Fruit fly (Drosophila melanogaster) whole organism, embryonic: ENCODE results near the gene aru.
A peak's percentile ranks its signal among the peaks of the same experiment; 100 is the strongest.

Experiments
- Atf-2 ChIP-seq: fragments of 200-800 bp; sonication (Bioruptor generic); optimal IDR thresholded peaks from 2 replicates; lab custom pipeline; 2016; ENCODE audit warnings: missing biosample characterization, missing genetic modification characterization
- CG10366 ChIP-seq: fragments of 200-800 bp; sonication (Bioruptor generic); IDR thresholded peaks from 2 replicates; pipeline ENCODE4 v1.3.6; 2022; ENCODE audit warnings: missing biosample characterization, missing genetic modification characterization
- CG10654 ChIP-seq: fragments of 200-800 bp; sonication (Bioruptor generic); optimal IDR thresholded peaks from 2 replicates; lab custom pipeline; 2016; ENCODE audit warnings: missing biosample characterization, missing genetic modification characterization
- CG12155 ChIP-seq: fragments of 200-800 bp; sonication (Bioruptor generic); optimal IDR thresholded peaks from 3 replicates; lab custom pipeline; 2016; ENCODE audit warnings: missing biosample characterization, missing genetic modification characterization
- CG12236 ChIP-seq: fragments of 200-800 bp; sonication (Bioruptor generic); optimal IDR thresholded peaks from 2 replicates; lab custom pipeline; 2016; ENCODE audit warnings: missing biosample characterization, missing genetic modification characterization
- CG16779 ChIP-seq: fragments of 200-800 bp; sonication (Bioruptor generic); IDR thresholded peaks from 2 replicates; pipeline ENCODE4 v1.3.6; 2022; ENCODE audit warnings: missing biosample characterization, missing genetic modification characterization
- CG17612 ChIP-seq: fragments of 200-800 bp; sonication (Bioruptor generic); IDR thresholded peaks from 2 replicates; pipeline ENCODE4 v1.3.6; 2022; ENCODE audit warnings: missing biosample characterization, missing genetic modification characterization
- CG17802 ChIP-seq: fragments of 200-800 bp; sonication (Bioruptor generic); optimal IDR thresholded peaks from 2 replicates; lab custom pipeline; 2018; ENCODE audit warnings: missing biosample characterization, mild to moderate bottlenecking, missing genetic modification characterization, moderate library complexity
- CG1832 ChIP-seq: fragments of 200-800 bp; sonication (Bioruptor generic); optimal IDR thresholded peaks from 2 replicates; lab custom pipeline; 2017; ENCODE audit warnings: missing biosample characterization, mild to moderate bottlenecking, missing genetic modification characterization, inconsistent platforms
- CG2116 ChIP-seq: fragments of 200-800 bp; sonication (Bioruptor generic); optimal IDR thresholded peaks from 3 replicates; lab custom pipeline; 2018; ENCODE audit warnings: missing biosample characterization, mild to moderate bottlenecking, missing genetic modification characterization
- CG2120 ChIP-seq: fragments of 200-800 bp; sonication (Bioruptor generic); optimal IDR thresholded peaks from 3 replicates; lab custom pipeline; 2016; ENCODE audit warnings: missing biosample characterization, missing genetic modification characterization
- CG2712 ChIP-seq: fragments of 200-800 bp; optimal IDR thresholded peaks from 3 replicates; lab custom pipeline; 2019; ENCODE audit warnings: missing biosample characterization, mild to moderate bottlenecking, missing genetic modification characterization, moderate library complexity
- CG30403 ChIP-seq: fragments of 200-800 bp; sonication (Bioruptor generic); optimal IDR thresholded peaks from 3 replicates; lab custom pipeline; 2016; ENCODE audit warnings: missing biosample characterization, missing genetic modification characterization
- CG3726 ChIP-seq: fragments of 200-800 bp; sonication (Bioruptor generic); IDR thresholded peaks from 3 replicates; pipeline ENCODE4, ENCODE4 v1.3.6; 2022; ENCODE audit warnings: missing biosample characterization, missing genetic modification characterization
- CG3847 ChIP-seq: fragments of 200-800 bp; sonication (Bioruptor generic); IDR thresholded peaks from 2 replicates; pipeline ENCODE4 v1.3.6; 2022; ENCODE audit warnings: missing biosample characterization, missing genetic modification characterization
- CG4424 ChIP-seq: fragments of 200-800 bp; sonication (Bioruptor generic); optimal IDR thresholded peaks from 3 replicates; lab custom pipeline; 2016; ENCODE audit warnings: missing biosample characterization, missing genetic modification characterization
- CG6254 ChIP-seq: fragments of 200-800 bp; sonication (Bioruptor generic); optimal IDR thresholded peaks from 3 replicates; lab custom pipeline; 2017; ENCODE audit warnings: mild to moderate bottlenecking, missing biosample characterization, missing genetic modification reagents, missing genetic modification characterization
- CG7556 ChIP-seq: fragments of 200-800 bp; sonication (Bioruptor generic); optimal IDR thresholded peaks from 2 replicates; lab custom pipeline; 2017; ENCODE audit warnings: missing biosample characterization, mild to moderate bottlenecking, missing genetic modification characterization
- CG7928 ChIP-seq: fragments of 200-800 bp; sonication (Bioruptor generic); optimal IDR thresholded peaks from 2 replicates; lab custom pipeline; 2017; ENCODE audit warnings: missing biosample characterization, mild to moderate bottlenecking, missing genetic modification characterization
- CG8290 ChIP-seq, 3 experiments: fragments of 200-800 bp; sonication (Bioruptor generic); optimal IDR thresholded peaks; 2 replicates each; lab custom pipeline; 2016 to 2019; ENCODE audit warnings: missing biosample characterization in 3 of 3, missing genetic modification characterization in 3 of 3, mild to moderate bottlenecking in 2 of 3, moderate library complexity in 1 of 3
- D19B ChIP-seq: fragments of 200-800 bp; sonication (Bioruptor generic); optimal IDR thresholded peaks from 2 replicates; lab custom pipeline; 2017; ENCODE audit warnings: missing biosample characterization, mild to moderate bottlenecking, missing genetic modification characterization
- Dad ChIP-seq: fragments of 200-800 bp; sonication (Bioruptor generic); optimal IDR thresholded peaks from 3 replicates; lab custom pipeline; 2016; ENCODE audit warnings: missing biosample characterization, missing genetic modification characterization
- Dref ChIP-seq: fragments of 200-800 bp; sonication (Bioruptor generic); IDR thresholded peaks from 2 replicates; pipeline ENCODE4 v1.3.6; 2022; ENCODE audit warnings: missing biosample characterization, missing genetic modification characterization
- Eip74EF ChIP-seq, 2 experiments: fragments of 200-800 bp in 1 of 2; fragments of >200 bp in 1 of 2; sonication (Bioruptor generic) in 1 of 2; optimal IDR thresholded peaks; 2 replicates each; lab custom pipeline; 2017 to 2019; ENCODE audit warnings: missing biosample characterization in 2 of 2, missing genetic modification characterization in 2 of 2, mild to moderate bottlenecking in 1 of 2, moderate library complexity in 1 of 2
- HmgZ ChIP-seq: fragments of 200-800 bp; sonication (Bioruptor generic); optimal IDR thresholded peaks from 2 replicates; lab custom pipeline; 2018; ENCODE audit warnings: missing biosample characterization, mild to moderate bottlenecking, missing genetic modification characterization
- Jarid2 ChIP-seq: fragments of 200-800 bp; sonication (Bioruptor generic); optimal IDR thresholded peaks from 3 replicates; lab custom pipeline; 2017; ENCODE audit warnings: mild to moderate bottlenecking, missing biosample characterization, missing genetic modification reagents, missing genetic modification characterization
- Meics ChIP-seq: fragments of 200-800 bp; sonication (Bioruptor generic); optimal IDR thresholded peaks from 2 replicates; lab custom pipeline; 2017; ENCODE audit warnings: missing biosample characterization, mild to moderate bottlenecking, missing genetic modification characterization
- NFAT ChIP-seq: fragments of 200-800 bp; sonication (Bioruptor generic); IDR thresholded peaks from 2 replicates; pipeline ENCODE4 v1.3.6; 2022; ENCODE audit warnings: missing biosample characterization, missing genetic modification characterization
- Sry-β ChIP-seq: fragments of 200-800 bp; sonication (Bioruptor generic); optimal IDR thresholded peaks from 2 replicates; lab custom pipeline; 2018; ENCODE audit warnings: missing biosample characterization, mild to moderate bottlenecking, missing genetic modification characterization, moderate library complexity
- Usf ChIP-seq: fragments of 200-800 bp; sonication (Bioruptor generic); optimal IDR thresholded peaks from 2 replicates; lab custom pipeline; 2017; ENCODE audit warnings: missing genotype, missing biosample characterization, missing genetic modification characterization
- bcd ChIP-seq: fragments of 200-800 bp; sonication (Bioruptor generic); optimal IDR thresholded peaks from 2 replicates; lab custom pipeline; 2017; ENCODE audit warnings: missing biosample characterization, mild to moderate bottlenecking, missing genetic modification characterization
- cg ChIP-seq: fragments of 200-800 bp; sonication (Bioruptor generic); optimal IDR thresholded peaks from 3 replicates; lab custom pipeline; 2019; ENCODE audit warnings: missing biosample characterization, mild to moderate bottlenecking, missing genetic modification characterization, moderate library complexity
- chm ChIP-seq: fragments of 200-800 bp; sonication (Bioruptor generic); IDR thresholded peaks from 2 replicates; pipeline ENCODE4 v1.3.6; 2022; ENCODE audit warnings: missing biosample characterization, missing genetic modification characterization
- cwo ChIP-seq: fragments of 200-800 bp; sonication (Bioruptor generic); optimal IDR thresholded peaks from 3 replicates; lab custom pipeline; 2017; ENCODE audit warnings: missing biosample characterization, missing genetic modification characterization, mild to moderate bottlenecking, moderate library complexity, missing genetic modification reagents
- fu2 ChIP-seq: fragments of 200-800 bp; sonication (Bioruptor generic); optimal IDR thresholded peaks from 2 replicates; lab custom pipeline; 2016; ENCODE audit warnings: missing biosample characterization, missing genetic modification characterization
- grau ChIP-seq: fragments of 200-800 bp; optimal IDR thresholded peaks from 3 replicates; lab custom pipeline; 2019; ENCODE audit warnings: missing biosample characterization, mild to moderate bottlenecking, missing genetic modification characterization, moderate library complexity
- h ChIP-seq: fragments of >200 bp; optimal IDR thresholded peaks from 2 replicates; lab custom pipeline; 2017
- her ChIP-seq: fragments of 200-800 bp; sonication (Bioruptor generic); optimal IDR thresholded peaks from 2 replicates; lab custom pipeline; 2016; ENCODE audit warnings: missing biosample characterization, missing genetic modification characterization
- kni ChIP-seq: fragments of 200-800 bp; sonication (Bioruptor generic); optimal IDR thresholded peaks from 3 replicates; lab custom pipeline; 2017; ENCODE audit warnings: mild to moderate bottlenecking, missing biosample characterization, missing genetic modification reagents, missing genetic modification characterization
- lab ChIP-seq: fragments of 200-800 bp; sonication (Bioruptor generic); optimal IDR thresholded peaks from 3 replicates; lab custom pipeline; 2017; ENCODE audit warnings: missing biosample characterization, missing genetic modification characterization, mild to moderate bottlenecking, moderate library complexity, missing genetic modification reagents
- luna ChIP-seq: fragments of 200-800 bp; sonication (Bioruptor generic); optimal IDR thresholded peaks from 2 replicates; lab custom pipeline; 2016; ENCODE audit warnings: missing biosample characterization, missing genetic modification characterization
- oc ChIP-seq: fragments of 200-800 bp; sonication (Bioruptor generic); optimal IDR thresholded peaks from 2 replicates; lab custom pipeline; 2018; ENCODE audit warnings: missing biosample characterization, mild to moderate bottlenecking, missing genetic modification characterization, moderate library complexity
- onecut ChIP-seq: fragments of 200-800 bp; sonication (Bioruptor generic); IDR thresholded peaks from 2 replicates; pipeline ENCODE4 v1.3.6; 2022; ENCODE audit warnings: missing biosample characterization, missing genetic modification characterization
- ranshi ChIP-seq: fragments of 200-800 bp; sonication (Bioruptor generic); IDR thresholded peaks from 2 replicates; pipeline ENCODE4 v1.3.6; 2022; ENCODE audit warnings: missing biosample characterization, missing genetic modification characterization
- sisA ChIP-seq: fragments of 200-800 bp; sonication (Bioruptor generic); IDR thresholded peaks from 2 replicates; pipeline ENCODE4 v1.3.6; 2022; ENCODE audit warnings: missing biosample characterization, missing genetic modification characterization
- slbo ChIP-seq: fragments of 200-800 bp; sonication (Bioruptor generic); IDR thresholded peaks from 2 replicates; pipeline ENCODE4 v1.3.6; 2022; ENCODE audit warnings: missing biosample characterization, missing genetic modification characterization
- sr ChIP-seq: fragments of 200-800 bp; sonication (Bioruptor generic); IDR thresholded peaks from 3 replicates; pipeline ENCODE4 v1.3.6; 2022; ENCODE audit warnings: missing biosample characterization, missing genetic modification characterization
- stc ChIP-seq: fragments of 200-800 bp; sonication (Bioruptor generic); IDR thresholded peaks from 2 replicates; pipeline ENCODE4 v1.3.6; 2022; ENCODE audit warnings: missing biosample characterization, missing genetic modification characterization
- unc-4 ChIP-seq: fragments of 200-800 bp; sonication (Bioruptor generic); IDR thresholded peaks from 2 replicates; pipeline ENCODE4 v1.3.6; 2022; ENCODE audit warnings: missing biosample characterization, missing genetic modification characterization; ENCODE audit not compliant: partially characterized antibody

The aru gene

DNA sequence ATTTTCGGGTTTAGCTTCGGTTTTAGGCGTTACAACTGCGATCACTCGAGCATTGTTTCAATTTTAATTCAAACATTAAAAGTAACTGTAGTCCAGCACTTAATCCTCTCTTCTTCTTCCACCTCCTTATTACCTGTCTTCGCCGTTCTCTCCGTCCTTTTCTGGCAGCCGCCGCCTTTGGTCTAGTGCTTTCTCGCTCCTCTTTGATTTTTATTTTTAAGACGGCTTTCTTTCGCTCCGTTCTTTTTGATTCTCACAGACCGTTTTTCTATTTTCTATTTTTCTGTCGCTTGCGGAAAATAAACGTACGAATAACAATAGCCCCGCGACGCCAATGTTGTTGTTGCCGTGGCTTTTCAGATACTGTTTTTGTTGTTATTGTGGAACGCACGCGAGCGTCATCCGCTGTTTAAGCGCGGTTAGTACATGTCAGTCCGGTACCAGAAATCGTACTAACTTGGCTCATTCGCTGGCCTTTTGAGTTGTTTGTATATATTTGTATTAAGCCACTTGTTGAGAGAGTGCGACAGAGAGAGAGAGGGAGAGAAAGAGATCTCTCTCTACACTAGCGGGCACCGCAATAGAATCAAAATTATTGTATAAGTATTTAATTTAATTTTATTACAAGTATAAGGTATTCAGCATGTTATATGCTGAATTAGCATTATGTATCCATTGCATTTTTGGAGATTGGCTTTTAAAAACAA lies at the start of gene aru (continued):
- no peak for TF ChIP-seq Atf-2 (GFP tag; lab: Kevin White, UChicago)
- TF ChIP-seq h: no peak
- TF ChIP-seq Dref (GFP tag; lab: Robert Waterston, UW): 0 out of 2 replicates have a peak, but pooled peaks have one; percentile 32
- peak; percentile 75 for TF ChIP-seq oc (tag; lab: Kevin White, UChicago)
- TF ChIP-seq CG4424 (GFP tag; lab: Kevin White, UChicago): no peak
- peak; percentile 39 for TF ChIP-seq Meics (GFP tag; lab: Kevin White, UChicago)
- peak; percentile 55 for TF ChIP-seq cwo
- no peak for TF ChIP-seq CG12236 (GFP tag; lab: Kevin White, UChicago)
- no peak for TF ChIP-seq Sry-β (GFP tag; lab: Kevin White, UChicago)
- TF ChIP-seq CG2116 (GFP tag; lab: Kevin White, UChicago): no peak
- no peak for TF ChIP-seq slbo (GFP tag; lab: Robert Waterston, UW)
- TF ChIP-seq onecut (GFP tag; lab: Robert Waterston, UW): no peak
- no peak for TF ChIP-seq CG10366 (GFP tag; lab: Robert Waterston, UW)
- no peak for TF ChIP-seq Dad
- peak; percentile 32; the same call in 1 of the 2 replicates for TF ChIP-seq ranshi (GFP tag; lab: Robert Waterston, UW)
- no peak for TF ChIP-seq D19B
- TF ChIP-seq CG1832 (GFP tag; lab: Kevin White, UChicago): peak; percentile 61
- TF ChIP-seq CG17802 (tag; lab: Kevin White, UChicago): no peak
- no peak for TF ChIP-seq bcd (GFP tag; lab: Kevin White, UChicago)
- 0 out of 2 replicates have a peak, but pooled peaks have one; percentile 13 for TF ChIP-seq unc-4
- TF ChIP-seq fu2 (GFP tag; lab: Kevin White, UChicago): no peak
- TF ChIP-seq HmgZ: peak; percentile 45
- no peak for TF ChIP-seq CG2120 (GFP tag; lab: Kevin White, UChicago)
- TF ChIP-seq her: no peak
- no peak for TF ChIP-seq CG6254
- no peak for TF ChIP-seq CG17612 (GFP tag; lab: Robert Waterston, UW)
- peak; percentile 29 for TF ChIP-seq CG7556 (GFP tag; lab: Kevin White, UChicago)
- no peak for TF ChIP-seq CG12155 (GFP tag; lab: Kevin White, UChicago)
- TF ChIP-seq Usf (GFP tag; lab: Kevin White, UChicago): no peak
- peak; percentile 14 for TF ChIP-seq CG10654 (GFP tag; lab: Kevin White, UChicago)
- 0 out of 2 replicates have a peak, but pooled peaks have one; percentile 30 for TF ChIP-seq stc
- peak; percentile 53; the same call in 1 of the 2 replicates for TF ChIP-seq chm (GFP tag; lab: Robert Waterston, UW)
- no peak for TF ChIP-seq CG8290 (GFP tag; optimal IDR thresholded peaks at IDR 0.05; lab: Kevin White, UChicago)
- TF ChIP-seq CG8290 (tag; optimal IDR thresholded peaks at IDR 0.05; lab: Kevin White, UChicago): peak in 1 of 2 experiments; percentile 42
- peak; percentile 63 for TF ChIP-seq lab (GFP tag; lab: Kevin White, UChicago)
- TF ChIP-seq CG7928 (GFP tag; lab: Kevin White, UChicago): no peak
- TF ChIP-seq CG2712: peak; percentile 55
- TF ChIP-seq NFAT (GFP tag; lab: Robert Waterston, UW): peak; percentile 6; the same call in 1 of the 2 replicates
- no peak for TF ChIP-seq CG3726 (GFP tag; lab: Robert Waterston, UW)
- no peak for TF ChIP-seq kni (GFP tag; lab: Kevin White, UChicago)
- TF ChIP-seq sr (GFP tag; lab: Robert Waterston, UW): no peak
- no peak for TF ChIP-seq CG16779
- TF ChIP-seq Eip74EF (GFP tag; optimal IDR thresholded peaks at IDR 0.05; lab: Kevin White, UChicago): peak in 1 of 2 experiments; percentile 31
- TF ChIP-seq sisA: no peak
- peak; percentile 68 for TF ChIP-seq Jarid2 (GFP tag; lab: Kevin White, UChicago)
- peak; percentile 35; the same call in 1 of the 2 replicates for TF ChIP-seq CG3847
- no peak for TF ChIP-seq cg (GFP tag; lab: Kevin White, UChicago)
- peak; percentile 26 for TF ChIP-seq grau (tag; lab: Kevin White, UChicago)
- TF ChIP-seq luna: no peak
- no peak for TF ChIP-seq CG30403 (GFP tag; lab: Kevin White, UChicago)
